Fruit fly (Drosophila melanogaster) whole organism, embryonic: ENCODE data around the gene CG15740.

Source experiments
- CG11247 ChIP-seq: fragments of 200-800 bp; sonication (Bioruptor generic); IDR thresholded peaks from 2 replicates; pipeline ENCODE4 v1.3.6; 2022; ENCODE audit warnings: missing biosample characterization, missing genetic modification characterization
- CG1233 ChIP-seq: fragments of 200-800 bp; sonication (Bioruptor generic); optimal IDR thresholded peaks from 4 replicates; lab custom pipeline; 2018; ENCODE audit warnings: missing biosample characterization, mild to moderate bottlenecking, missing genetic modification characterization
- CG15479 ChIP-seq: fragments of 200-800 bp; sonication (Bioruptor generic); optimal IDR thresholded peaks from 3 replicates; lab custom pipeline; 2019; ENCODE audit warnings: missing biosample characterization, mild to moderate bottlenecking, missing genetic modification characterization, moderate library complexity
- CG17829 ChIP-seq: fragments of 200-800 bp; optimal IDR thresholded peaks from 2 replicates; lab custom pipeline; 2019; ENCODE audit warnings: missing biosample characterization, mild to moderate bottlenecking, missing genetic modification characterization, moderate library complexity
- CG3838 ChIP-seq: fragments of 200-800 bp; sonication (Bioruptor generic); optimal IDR thresholded peaks from 3 replicates; lab custom pipeline; 2016; ENCODE audit warnings: missing biosample characterization, missing genetic modification characterization
- CG8290 ChIP-seq, 3 experiments: fragments of 200-800 bp; sonication (Bioruptor generic); optimal IDR thresholded peaks; 2 replicates each; lab custom pipeline; 2016 to 2019; ENCODE audit warnings: missing biosample characterization in 3 of 3, missing genetic modification characterization in 3 of 3, mild to moderate bottlenecking in 2 of 3, moderate library complexity in 1 of 3
- CG8478 ChIP-seq: fragments of >200 bp; optimal IDR thresholded peaks from 2 replicates; lab custom pipeline; 2018
- Ets97D ChIP-seq: fragments of 200-800 bp; sonication (Bioruptor generic); optimal IDR thresholded peaks from 3 replicates; lab custom pipeline; 2016; ENCODE audit warnings: missing biosample characterization, missing genetic modification characterization
- Fer3 ChIP-seq: fragments of 200-800 bp; sonication (Bioruptor generic); optimal IDR thresholded peaks from 2 replicates; lab custom pipeline; 2018; ENCODE audit warnings: missing biosample characterization, mild to moderate bottlenecking, missing genetic modification characterization, moderate library complexity
- HHEX ChIP-seq: fragments of 200-800 bp; sonication (Bioruptor generic); optimal IDR thresholded peaks from 3 replicates; lab custom pipeline; 2017; ENCODE audit warnings: missing biosample characterization, mild to moderate bottlenecking, missing genetic modification characterization, missing genetic modification reagents
- HLH3B ChIP-seq: fragments of 200-800 bp; sonication (Bioruptor generic); IDR thresholded peaks from 2 replicates; pipeline ENCODE4 v1.3.6; 2022; ENCODE audit warnings: missing biosample characterization, missing genetic modification characterization
- HLH54F ChIP-seq: fragments of 200-800 bp; sonication (Bioruptor generic); optimal IDR thresholded peaks from 3 replicates; lab custom pipeline; 2016; ENCODE audit warnings: missing biosample characterization, missing genetic modification characterization
- Hand ChIP-seq: fragments of 200-800 bp; sonication (Bioruptor generic); optimal IDR thresholded peaks from 2 replicates; lab custom pipeline; 2017; ENCODE audit warnings: mild to moderate bottlenecking, missing biosample characterization, missing genetic modification reagents, missing genetic modification characterization
- HmgZ ChIP-seq: fragments of 200-800 bp; sonication (Bioruptor generic); optimal IDR thresholded peaks from 2 replicates; lab custom pipeline; 2018; ENCODE audit warnings: missing biosample characterization, mild to moderate bottlenecking, missing genetic modification characterization
- Hmx ChIP-seq: fragments of 200-800 bp; sonication (Bioruptor generic); optimal IDR thresholded peaks from 2 replicates; lab custom pipeline; 2016; ENCODE audit warnings: missing biosample characterization, missing genetic modification characterization
- Hr39 ChIP-seq: fragments of >200 bp; optimal IDR thresholded peaks from 2 replicates; lab custom pipeline; 2017
- Lhr ChIP-seq: fragments of 200-800 bp; sonication (Bioruptor generic); optimal IDR thresholded peaks from 3 replicates; lab custom pipeline; 2017; ENCODE audit warnings: mild to moderate bottlenecking, missing biosample characterization, missing genetic modification reagents, missing genetic modification characterization
- Med ChIP-seq: fragments of 200-800 bp; sonication (Bioruptor generic); peaks from one replicate; lab custom pipeline; 2016; ENCODE audit warnings: missing biosample characterization, missing genetic modification characterization, mild to moderate bottlenecking, inconsistent platforms, moderate library complexity
- NFAT ChIP-seq: fragments of 200-800 bp; sonication (Bioruptor generic); IDR thresholded peaks from 2 replicates; pipeline ENCODE4 v1.3.6; 2022; ENCODE audit warnings: missing biosample characterization, missing genetic modification characterization
- aop ChIP-seq: fragments of 200-800 bp; sonication (Bioruptor generic); IDR thresholded peaks from 2 replicates; pipeline ENCODE4 v1.3.6; 2022; ENCODE audit warnings: missing biosample characterization, missing genetic modification characterization
- dimm ChIP-seq: fragments of 200-800 bp; sonication (Bioruptor generic); IDR thresholded peaks from 2 replicates; pipeline ENCODE4 v1.3.6; 2022; ENCODE audit warnings: missing biosample characterization, missing genetic modification characterization
- gcm ChIP-seq: fragments of 200-800 bp; sonication (Bioruptor generic); optimal IDR thresholded peaks from 2 replicates; lab custom pipeline; 2019; ENCODE audit warnings: missing biosample characterization, mild to moderate bottlenecking, missing genetic modification characterization, moderate library complexity
- ham ChIP-seq: fragments of 200-800 bp; sonication (Bioruptor generic); IDR thresholded peaks from 2 replicates; pipeline ENCODE4 v1.3.6; 2022; ENCODE audit warnings: missing biosample characterization, missing genetic modification characterization
- hkb ChIP-seq, 2 experiments: fragments of 200-800 bp in 1 of 2; fragments of >200 bp in 1 of 2; sonication (Bioruptor generic) in 1 of 2; IDR thresholded peaks in 1 of 2; optimal IDR thresholded peaks in 1 of 2; 2 replicates each; pipeline versions ENCODE4 v1.3.6 to Lab custom; 2017 to 2022; ENCODE audit warnings: missing biosample characterization in 1 of 2, missing genetic modification characterization in 1 of 2
- lov ChIP-seq, 2 experiments: fragments of 200-800 bp in 1 of 2; fragments of >200 bp in 1 of 2; sonication (Bioruptor generic) in 1 of 2; IDR thresholded peaks in 1 of 2; optimal IDR thresholded peaks in 1 of 2; 2 replicates in 1 of 2; 3 replicates in 1 of 2; pipeline versions ENCODE4 v1.3.6 to Lab custom; 2017 to 2022; ENCODE audit warnings: missing biosample characterization in 1 of 2, missing genetic modification characterization in 1 of 2
- phol ChIP-seq: fragments of 200-800 bp; sonication (Bioruptor generic); optimal IDR thresholded peaks from 3 replicates; lab custom pipeline; 2018; ENCODE audit warnings: missing biosample characterization, mild to moderate bottlenecking, missing genetic modification characterization, moderate library complexity
- scrt ChIP-seq: fragments of 200-800 bp; sonication (Bioruptor generic); optimal IDR thresholded peaks from 2 replicates; lab custom pipeline; 2018; ENCODE audit warnings: missing biosample characterization, mild to moderate bottlenecking, missing genetic modification characterization, moderate library complexity
- wdn ChIP-seq: fragments of 200-800 bp; sonication (Bioruptor generic); IDR thresholded peaks from 2 replicates; pipeline ENCODE4 v1.3.6; 2022; ENCODE audit warnings: missing biosample characterization, missing genetic modification characterization
- z ChIP-seq: fragments of 200-800 bp; sonication (Bioruptor generic); IDR thresholded peaks from 3 replicates; pipeline ENCODE4 v1.3.6; 2022; ENCODE audit warnings: missing biosample characterization, missing genetic modification characterization
- zen ChIP-seq: fragments of 200-800 bp; sonication (Bioruptor generic); optimal IDR thresholded peaks from 3 replicates; lab custom pipeline; 2018; ENCODE audit warnings: missing biosample characterization, mild to moderate bottlenecking, missing genetic modification characterization, moderate library complexity

CG15740 gene

DNA sequence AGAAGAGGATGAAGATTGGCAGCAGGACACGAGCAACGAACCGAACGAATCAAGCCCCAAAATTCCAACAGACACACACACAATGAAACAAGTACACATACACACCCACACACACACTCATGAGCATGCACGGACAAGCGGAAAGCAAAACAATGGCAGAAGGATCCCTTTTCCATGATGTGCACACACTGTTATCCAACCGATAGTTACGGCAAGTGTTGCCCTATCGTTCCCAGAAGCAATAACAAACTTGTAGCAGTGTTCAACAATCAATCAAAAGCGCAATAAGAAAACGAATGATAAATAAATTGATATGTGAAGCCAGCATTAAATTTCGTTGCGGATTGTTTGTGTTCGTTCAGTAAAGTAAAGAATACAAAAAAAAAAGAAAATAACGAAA is 49.0 kb downstream of the CG15740 start (continued):
- no peak for TF ChIP-seq CG17829 (tag; lab: Kevin White, UChicago)
- no peak for TF ChIP-seq aop (GFP tag; lab: Robert Waterston, UW)
- peak; percentile 52 for TF ChIP-seq Ets97D (GFP tag; lab: Kevin White, UChicago)
- no peak for TF ChIP-seq Hand (GFP tag; lab: Kevin White, UChicago)
- TF ChIP-seq CG8290 (GFP tag; optimal IDR thresholded peaks at IDR 0.05; lab: Kevin White, UChicago) = no peak
- TF ChIP-seq CG8290 (tag; optimal IDR thresholded peaks at IDR 0.05; lab: Kevin White, UChicago) = peak in 1 of 2 experiments; percentile 24
- no peak for TF ChIP-seq HLH3B (GFP tag; lab: Robert Waterston, UW)
- TF ChIP-seq wdn = no peak
- TF ChIP-seq CG3838 (GFP tag; lab: Kevin White, UChicago) = no peak
- TF ChIP-seq zen = peak; percentile 27
- TF ChIP-seq z (GFP tag; lab: Robert Waterston, UW) = no peak
- no peak for TF ChIP-seq CG8478 (lab: Kevin White, UChicago)
- no peak for TF ChIP-seq HLH54F (GFP tag; lab: Kevin White, UChicago)
- TF ChIP-seq scrt = no peak
- TF ChIP-seq phol (tag; lab: Kevin White, UChicago) = no peak
- no peak for TF ChIP-seq NFAT (GFP tag; lab: Robert Waterston, UW)

DNA sequence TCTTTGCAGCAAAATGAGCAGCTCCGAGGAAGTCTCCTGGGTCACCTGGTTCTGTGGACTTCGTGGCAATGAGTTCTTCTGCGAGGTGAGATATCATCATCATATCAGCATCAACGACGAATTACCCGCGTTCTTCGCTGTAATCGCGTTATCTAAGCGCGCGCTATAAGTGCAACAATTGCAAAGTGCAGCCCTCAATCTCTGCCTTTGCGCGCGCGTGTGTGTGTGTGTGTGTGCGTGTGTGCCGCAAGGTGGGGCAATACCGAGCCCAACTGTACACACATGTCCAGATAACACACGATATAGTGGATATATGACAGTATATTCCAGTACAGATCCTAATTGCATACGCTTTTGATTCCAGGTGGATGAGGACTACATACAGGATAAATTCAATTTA is 52.5 kb downstream of the CG15740 start:
- TF ChIP-seq dimm (GFP tag; lab: Robert Waterston, UW) = no peak
- peak; percentile 96 for TF ChIP-seq Hr39 (lab: Kevin White, UChicago)
- TF ChIP-seq CG15479 (GFP tag; lab: Kevin White, UChicago) = peak; percentile 62
- TF ChIP-seq CG11247 (GFP tag; lab: Robert Waterston, UW) = no peak
- TF ChIP-seq Lhr = no peak
- no peak for TF ChIP-seq Hmx (GFP tag; lab: Kevin White, UChicago)
- no peak for TF ChIP-seq HHEX (GFP tag; lab: Kevin White, UChicago)
- TF ChIP-seq CG1233 (GFP tag; lab: Kevin White, UChicago) = no peak
- TF ChIP-seq Med (GFP tag; lab: Kevin White, UChicago) = peak; percentile 25
- TF ChIP-seq lov (optimal IDR thresholded peaks at IDR 0.05; lab: Kevin White, UChicago) = no peak
- no peak for TF ChIP-seq lov (GFP tag; IDR thresholded peaks at IDR 0.05; lab: Robert Waterston, UW)
- TF ChIP-seq ham (GFP tag; lab: Robert Waterston, UW) = no peak
- TF ChIP-seq hkb (optimal IDR thresholded peaks at IDR 0.05; lab: Kevin White, UChicago) = no peak
- no peak for TF ChIP-seq hkb (GFP tag; IDR thresholded peaks at IDR 0.05; lab: Robert Waterston, UW)
- no peak for TF ChIP-seq HmgZ (tag; lab: Kevin White, UChicago)
- no peak for TF ChIP-seq gcm
- TF ChIP-seq Fer3 (tag; lab: Kevin White, UChicago) = no peak
